Worm (Caenorhabditis elegans) whole organism, mixed stage, embryonic: ENCODE results near the gene C53A3.4.

Experiments
- M03D4.4 ChIP-seq: sonication (generic microtip); optimal IDR thresholded peaks from 2 replicates; lab custom pipeline; 2017; ENCODE audit warnings: mild to moderate bottlenecking, missing genetic modification characterization, missing compliant biosample characterization
- bed-3 ChIP-seq: fragments of 200-800 bp; sonication (Bioruptor generic); optimal IDR thresholded peaks from 3 replicates; lab custom pipeline; 2018; ENCODE audit warnings: mild to moderate bottlenecking, missing genetic modification characterization, moderate library complexity, missing compliant biosample characterization
- blmp-1 ChIP-seq: fragments of 150-350 bp; optimal IDR thresholded peaks from 2 replicates; lab custom pipeline; 2014; ENCODE audit warnings: missing biosample characterization, missing genetic modification characterization
- ceh-39 ChIP-seq: fragments of 150-350 bp; optimal IDR thresholded peaks from 2 replicates; lab custom pipeline; 2014; ENCODE audit warnings: missing biosample characterization, missing genetic modification characterization
- ceh-43 ChIP-seq: fragments of 200-800 bp; sonication (Bioruptor generic); optimal IDR thresholded peaks from 2 replicates; lab custom pipeline; 2018; ENCODE audit warnings: mild to moderate bottlenecking, missing genetic modification characterization, moderate library complexity, missing compliant biosample characterization
- ceh-83 ChIP-seq: fragments of 200-800 bp; sonication (Bioruptor generic); optimal IDR thresholded peaks from 2 replicates; lab custom pipeline; 2018; ENCODE audit warnings: mild to moderate bottlenecking, missing genetic modification characterization, missing compliant biosample characterization
- ces-1 ChIP-seq: fragments of 150-350 bp; optimal IDR thresholded peaks from 2 replicates; lab custom pipeline; 2014; ENCODE audit warnings: missing biosample characterization, missing genetic modification reagents, missing genetic modification characterization
- cnd-1 ChIP-seq: fragments of 200-800 bp; sonication (Bioruptor generic); optimal IDR thresholded peaks from 2 replicates; lab custom pipeline; 2018; ENCODE audit warnings: mild to moderate bottlenecking, missing genetic modification characterization, missing compliant biosample characterization
- drap-1 ChIP-seq: fragments of 200-800 bp; sonication (Bioruptor generic); optimal IDR thresholded peaks from 3 replicates; lab custom pipeline; 2018; ENCODE audit warnings: mild to moderate bottlenecking, missing genetic modification characterization, missing compliant biosample characterization
- elt-1 ChIP-seq: sonication (generic microtip); optimal IDR thresholded peaks from 2 replicates; lab custom pipeline; 2017; ENCODE audit warnings: missing genetic modification characterization, mild to moderate bottlenecking, missing compliant biosample characterization, antibody characterized with exemption, moderate library complexity, borderline replicate concordance; ENCODE audit not compliant: insufficient read depth
- elt-3 ChIP-seq: fragments of 150-350 bp; optimal IDR thresholded peaks from 2 replicates; lab custom pipeline; 2014; ENCODE audit warnings: missing biosample characterization, missing genetic modification characterization
- flh-1 ChIP-seq: fragments of 200-800 bp; sonication (Bioruptor generic); optimal IDR thresholded peaks from 2 replicates; lab custom pipeline; 2018; ENCODE audit warnings: mild to moderate bottlenecking, missing genetic modification characterization, moderate library complexity, missing compliant biosample characterization
- ham-2 ChIP-seq: fragments of 200-800 bp; sonication (Bioruptor generic); optimal IDR thresholded peaks from 2 replicates; lab custom pipeline; 2018; ENCODE audit warnings: mild to moderate bottlenecking, missing genetic modification characterization, missing compliant biosample characterization
- hlh-1 ChIP-seq: fragments of 150-350 bp; optimal IDR thresholded peaks from 2 replicates; lab custom pipeline; 2014; ENCODE audit warnings: missing biosample characterization, missing genetic modification reagents, missing genetic modification characterization
- lin-13 ChIP-seq: fragments of 150-350 bp; optimal IDR thresholded peaks from 2 replicates; lab custom pipeline; 2014; ENCODE audit warnings: missing biosample characterization, missing genetic modification characterization
- lin-32 ChIP-seq: fragments of 200-800 bp; sonication (Bioruptor generic); optimal IDR thresholded peaks from 2 replicates; lab custom pipeline; 2018; ENCODE audit warnings: mild to moderate bottlenecking, missing genetic modification characterization, missing compliant biosample characterization
- lsy-2 ChIP-seq: fragments of 150-350 bp; optimal IDR thresholded peaks from 2 replicates; lab custom pipeline; 2014; ENCODE audit warnings: missing biosample characterization, missing genetic modification characterization
- mab-5 ChIP-seq: fragments of 150-350 bp; optimal IDR thresholded peaks from 2 replicates; lab custom pipeline; 2014; ENCODE audit warnings: missing biosample characterization, missing genetic modification characterization
- mep-1 ChIP-seq: fragments of 150-350 bp; optimal IDR thresholded peaks from 2 replicates; lab custom pipeline; 2017; ENCODE audit warnings: missing biosample characterization, missing genetic modification reagents, missing genetic modification characterization, inconsistent platforms
- mls-2 ChIP-seq: sonication (generic microtip); optimal IDR thresholded peaks from 2 replicates; lab custom pipeline; 2016; ENCODE audit warnings: mild to moderate bottlenecking, missing genetic modification characterization, moderate library complexity, missing compliant biosample characterization
- nhr-12 ChIP-seq: fragments of 150-350 bp; optimal IDR thresholded peaks from 2 replicates; lab custom pipeline; 2014; ENCODE audit warnings: missing biosample characterization, missing genetic modification characterization
- nhr-2 ChIP-seq: fragments of 150-350 bp; optimal IDR thresholded peaks from 2 replicates; lab custom pipeline; 2014; ENCODE audit warnings: missing biosample characterization, missing genetic modification characterization
- nhr-237 ChIP-seq: fragments of 150-350 bp; optimal IDR thresholded peaks from 2 replicates; lab custom pipeline; 2014; ENCODE audit warnings: missing biosample characterization, missing genetic modification characterization
- pha-4 ChIP-seq: fragments of 150-350 bp; optimal IDR thresholded peaks from 2 replicates; lab custom pipeline; 2018; ENCODE audit warnings: missing biosample characterization, missing genetic modification reagents, missing genetic modification characterization
- snpc-4 ChIP-seq: fragments of 150-350 bp; optimal IDR thresholded peaks from 2 replicates; lab custom pipeline; 2014; ENCODE audit warnings: missing biosample characterization, missing genetic modification characterization
- sptf-1 ChIP-seq: sonication (generic microtip); optimal IDR thresholded peaks from 2 replicates; lab custom pipeline; 2017; ENCODE audit warnings: mild to moderate bottlenecking, missing genetic modification characterization, moderate library complexity, missing compliant biosample characterization
- tbx-8 ChIP-seq: fragments of 200-800 bp; sonication (Bioruptor generic); optimal IDR thresholded peaks from 2 replicates; lab custom pipeline; 2018; ENCODE audit warnings: mild to moderate bottlenecking, missing genetic modification characterization, moderate library complexity, missing compliant biosample characterization
- unc-120 ChIP-seq: sonication (generic microtip); optimal IDR thresholded peaks from 2 replicates; lab custom pipeline; 2017; ENCODE audit warnings: missing genetic modification characterization, missing compliant biosample characterization; ENCODE audit not compliant: poor library complexity, severe bottlenecking
- unc-39 ChIP-seq: fragments of 150-350 bp; optimal IDR thresholded peaks from 2 replicates; lab custom pipeline; 2014; ENCODE audit warnings: missing biosample characterization, missing genetic modification characterization
- unc-62 ChIP-seq: fragments of 150-350 bp; optimal IDR thresholded peaks from 2 replicates; lab custom pipeline; 2014; ENCODE audit warnings: missing biosample characterization, missing genetic modification reagents, missing genetic modification characterization
- zip-8 ChIP-seq: fragments of 150-350 bp; optimal IDR thresholded peaks from 2 replicates; lab custom pipeline; 2014; ENCODE audit warnings: missing biosample characterization, missing genetic modification characterization
- ztf-11 ChIP-seq: fragments of 150-350 bp; optimal IDR thresholded peaks from 2 replicates; lab custom pipeline; 2014; ENCODE audit warnings: missing biosample characterization, missing genetic modification characterization

C53A3.4 gene

DNA sequence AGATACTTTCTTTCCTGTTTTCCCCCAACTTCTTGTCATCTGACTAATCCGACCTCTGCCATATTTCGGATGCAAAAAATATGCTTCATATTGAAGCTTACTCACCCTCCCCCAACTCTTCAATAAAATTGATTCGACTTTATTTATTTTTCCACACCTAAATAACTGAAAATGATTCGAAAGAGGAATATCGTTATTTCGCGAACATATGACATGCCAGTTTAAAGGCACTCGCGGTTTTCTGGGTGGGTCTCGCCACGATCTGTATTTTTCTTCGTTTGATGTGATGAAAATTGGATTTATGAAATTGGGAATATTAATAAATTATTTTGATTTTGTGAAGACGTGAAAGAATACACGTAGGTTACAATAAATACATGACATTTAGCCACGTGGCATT, 12.9 kb upstream of the C53A3.4 start, which contains the start of gene F44E7.3:
Gene F44E7.3, plus strand, starts transcription at position 319 of the 400 bp plus-strand sequence.
- TF ChIP-seq elt-1 (tag; lab: Kevin White, UChicago): no peak
- TF ChIP-seq unc-39 (tag; lab: Kevin White, UChicago): no peak
- TF ChIP-seq lsy-2 (tag; lab: Kevin White, UChicago): no peak
- TF ChIP-seq nhr-237 (tag; lab: Kevin White, UChicago): no peak
- TF ChIP-seq ceh-43: no peak
- no peak for TF ChIP-seq zip-8 (tag; lab: Kevin White, UChicago)
- TF ChIP-seq bed-3: no peak
- no peak for TF ChIP-seq ces-1 (GFP tag; lab: Kevin White, UChicago)
- TF ChIP-seq nhr-2: no peak
- no peak for TF ChIP-seq cnd-1 (tag; lab: Kevin White, UChicago)
- no peak for TF ChIP-seq blmp-1 (tag; lab: Kevin White, UChicago)
- no peak for TF ChIP-seq lin-32 (GFP tag; lab: Kevin White, UChicago)
- no peak for TF ChIP-seq unc-62 (GFP tag; lab: Kevin White, UChicago)
- no peak for TF ChIP-seq ham-2 (GFP tag; lab: Kevin White, UChicago)
- no peak for TF ChIP-seq nhr-12 (tag; lab: Kevin White, UChicago)
- no peak for TF ChIP-seq M03D4.4 (tag; lab: Kevin White, UChicago)
- TF ChIP-seq unc-120 (tag; lab: Kevin White, UChicago): no peak
- no peak for TF ChIP-seq drap-1

DNA sequence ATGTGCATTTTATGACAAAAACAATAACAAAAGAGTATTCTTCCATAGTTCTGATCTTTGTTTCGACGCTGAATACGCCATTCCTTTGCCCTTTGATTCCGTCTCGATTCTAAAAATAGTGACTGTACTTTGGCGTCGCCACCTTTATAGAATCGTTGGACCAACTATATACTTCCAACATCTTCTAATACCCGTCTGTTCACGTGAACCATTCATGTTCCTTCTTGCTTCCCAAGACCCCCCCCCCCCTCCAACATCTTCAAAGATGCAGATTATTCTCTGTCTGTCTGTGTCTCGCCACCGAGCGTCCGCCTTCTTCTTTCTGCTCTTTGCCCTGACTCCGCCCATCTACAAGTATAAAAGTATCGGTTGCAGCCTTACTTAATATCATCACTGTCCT, 11.3 kb upstream of the C53A3.4 start:
- TF ChIP-seq mab-5 (no peak), flh-1 (GFP tag; lab: Kevin White, UChicago) (no peak), snpc-4 (tag; lab: Kevin White, UChicago) (no peak), ztf-11 (tag; lab: Kevin White, UChicago) (no peak), M03D4.4 (tag; lab: Kevin White, UChicago) (no peak), ceh-39 (no peak), elt-1 (tag; lab: Kevin White, UChicago) (no peak), cnd-1 (tag; lab: Kevin White, UChicago) (no peak), lsy-2 (tag; lab: Kevin White, UChicago) (no peak), blmp-1 (tag; lab: Kevin White, UChicago) (no peak), lin-13 (tag; lab: Kevin White, UChicago) (no peak), mls-2 (tag; lab: Kevin White, UChicago) (no peak), hlh-1 (no peak), pha-4 (tag; lab: Kevin White, UChicago) (no peak), unc-62 (GFP tag; lab: Kevin White, UChicago) (no peak)

DNA sequence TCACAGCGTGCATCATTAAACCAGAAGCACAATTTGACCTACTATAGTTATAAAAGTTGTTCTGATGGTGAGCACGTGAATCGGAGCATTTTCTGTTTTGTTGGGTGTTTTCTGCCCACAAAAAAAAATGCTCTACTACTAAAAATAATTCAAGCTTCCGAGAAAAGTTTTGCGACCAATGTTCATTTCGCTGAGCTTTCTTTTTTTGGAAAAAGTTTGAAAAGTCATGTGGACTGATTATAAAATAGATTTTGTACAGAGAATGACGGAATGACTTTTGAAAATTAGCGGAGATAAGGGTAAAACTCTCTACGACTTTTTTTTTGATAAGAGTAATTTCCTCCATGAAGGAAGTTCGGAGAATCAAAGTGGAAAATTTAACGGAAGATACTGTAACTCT, 10.8 kb upstream of the C53A3.4 start:
- TF ChIP-seq lin-13 (tag; lab: Kevin White, UChicago): no peak
- no peak for TF ChIP-seq ces-1 (GFP tag; lab: Kevin White, UChicago)
- TF ChIP-seq nhr-12 (tag; lab: Kevin White, UChicago): no peak
- no peak for TF ChIP-seq ztf-11 (tag; lab: Kevin White, UChicago)
- TF ChIP-seq lin-32 (GFP tag; lab: Kevin White, UChicago): no peak
- TF ChIP-seq sptf-1: no peak
- no peak for TF ChIP-seq unc-120 (tag; lab: Kevin White, UChicago)
- no peak for TF ChIP-seq zip-8 (tag; lab: Kevin White, UChicago)
- no peak for TF ChIP-seq cnd-1 (tag; lab: Kevin White, UChicago)
- no peak for TF ChIP-seq nhr-237 (tag; lab: Kevin White, UChicago)
- no peak for TF ChIP-seq mep-1 (tag; lab: Kevin White, UChicago)
- TF ChIP-seq ceh-83 (GFP tag; lab: Kevin White, UChicago): no peak
- no peak for TF ChIP-seq drap-1
- TF ChIP-seq flh-1 (GFP tag; lab: Kevin White, UChicago): no peak

DNA sequence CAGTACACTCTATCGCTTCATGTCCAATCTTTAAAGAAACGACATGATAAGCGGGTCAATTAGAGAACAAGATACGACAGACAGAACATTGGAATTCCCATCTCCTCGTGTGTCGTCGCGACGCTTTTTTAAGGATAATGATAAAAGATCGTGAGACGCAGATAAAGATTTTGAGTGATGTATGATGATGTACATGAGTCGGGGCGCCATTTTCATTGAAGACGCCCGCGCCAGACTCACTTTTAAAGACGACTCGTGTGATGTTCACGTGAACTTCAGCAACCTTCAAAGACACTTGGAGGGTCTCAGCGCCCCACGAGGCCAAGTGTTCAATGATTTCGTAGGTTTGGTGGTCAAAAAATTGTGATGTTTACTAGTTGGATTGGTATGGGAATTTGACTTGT, 9.6 kb upstream of the C53A3.4 start:
- TF ChIP-seq drap-1: no peak
- TF ChIP-seq nhr-2: no peak
- TF ChIP-seq unc-120 (tag; lab: Kevin White, UChicago): no peak

DNA sequence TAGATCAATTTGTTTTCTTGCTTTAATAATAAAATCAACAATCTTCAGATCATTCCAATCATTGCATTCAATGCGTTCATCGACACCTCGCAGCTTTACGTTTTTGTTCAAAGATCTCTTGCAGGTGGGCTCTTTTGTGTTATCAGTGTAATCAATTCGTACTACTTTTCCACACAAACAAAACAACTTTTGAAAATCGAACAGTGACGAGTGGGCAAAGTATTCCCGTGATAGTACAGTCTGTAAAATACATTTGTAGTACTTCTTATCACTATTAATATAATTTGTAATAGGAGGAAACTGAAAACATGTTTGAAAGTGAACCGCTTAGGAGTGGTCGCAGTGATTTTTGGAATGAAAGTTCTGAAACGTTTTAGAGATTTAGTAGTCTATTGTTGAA, 6.4 kb upstream of the C53A3.4 start, which contains the start of gene pgph-2:
Gene pgph-2, plus strand, starts transcription at position 47 of the 400 bp plus-strand sequence.
- TF ChIP-seq ztf-11 (tag; lab: Kevin White, UChicago): no peak
- TF ChIP-seq bed-3: no peak
- no peak for TF ChIP-seq ceh-43
- TF ChIP-seq blmp-1 (tag; lab: Kevin White, UChicago): no peak
- TF ChIP-seq M03D4.4 (tag; lab: Kevin White, UChicago): no peak
- no peak for TF ChIP-seq ces-1 (GFP tag; lab: Kevin White, UChicago)
- TF ChIP-seq lsy-2 (tag; lab: Kevin White, UChicago): no peak
- no peak for TF ChIP-seq nhr-237 (tag; lab: Kevin White, UChicago)
- no peak for TF ChIP-seq cnd-1 (tag; lab: Kevin White, UChicago)
- TF ChIP-seq unc-62 (GFP tag; lab: Kevin White, UChicago): no peak
- TF ChIP-seq zip-8 (tag; lab: Kevin White, UChicago): no peak
- no peak for TF ChIP-seq mab-5
- no peak for TF ChIP-seq hlh-1
- no peak for TF ChIP-seq elt-1 (tag; lab: Kevin White, UChicago)
- no peak for TF ChIP-seq tbx-8 (GFP tag; lab: Kevin White, UChicago)
- no peak for TF ChIP-seq elt-3 (tag; lab: Kevin White, UChicago)
- TF ChIP-seq pha-4 (tag; lab: Kevin White, UChicago): no peak
- TF ChIP-seq drap-1: no peak
- no peak for TF ChIP-seq ceh-39
- TF ChIP-seq, all 35 proteins: peak for 0
